Fruit fly (Drosophila melanogaster): ENCODE measurements around the gene D2hgdh.

DNA sequence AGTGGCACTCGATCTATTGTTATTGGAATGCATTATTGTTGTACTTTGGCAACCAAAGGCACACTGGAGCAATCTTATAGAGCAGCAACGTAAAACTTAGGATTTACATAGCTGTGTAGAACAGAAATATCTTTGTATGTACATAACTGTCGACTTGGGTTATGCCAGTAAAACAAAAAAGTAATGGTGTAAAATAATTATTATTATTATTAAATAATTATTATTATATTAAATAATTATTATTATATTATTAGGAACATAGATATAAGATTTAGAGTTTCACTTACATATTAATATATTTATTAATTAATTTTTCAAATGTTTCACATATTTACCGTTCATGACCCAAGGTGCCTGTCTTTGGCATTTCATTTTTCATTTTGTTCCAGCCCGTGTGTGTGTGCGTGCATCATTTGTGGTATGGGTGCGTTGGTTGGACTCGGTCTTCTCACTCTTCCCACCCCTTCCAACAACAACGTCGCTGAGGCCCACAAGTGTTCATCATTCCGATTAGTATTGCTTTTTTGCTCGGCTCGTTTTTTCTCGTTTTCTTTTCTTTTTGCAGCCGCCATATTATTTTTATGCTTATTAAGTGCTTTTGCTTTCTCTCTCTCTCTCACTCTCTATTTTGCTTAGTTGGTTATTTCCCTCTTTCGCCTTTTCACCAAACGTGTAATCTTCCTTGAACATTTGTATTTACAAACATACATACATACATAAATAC, 17.2 kb upstream of the D2hgdh start:
- TF ChIP-seq HLH4C (GFP tag; IDR thresholded peaks at IDR 0.05; ENCODE audit: partially characterized antibody) (no peak), ttk (GFP tag; IDR thresholded peaks at IDR 0.05) (peak; percentile 55), Scr (GFP tag; IDR thresholded peaks at IDR 0.05; ENCODE audit: partially characterized antibody) (0 out of 2 replicates have a peak, but pooled peaks have one; percentile 16), Hsf (GFP tag; optimal IDR thresholded peaks at IDR 0.05) (peak; percentile 80), CG14050 (GFP tag; IDR thresholded peaks at IDR 0.05) (peak; percentile 85), bcd (GFP tag; optimal IDR thresholded peaks at IDR 0.05) (peak; percentile 97), chm (GFP tag; IDR thresholded peaks at IDR 0.05) (peak; percentile 69; the same call in 1 of the 2 replicates), cg (GFP tag; optimal IDR thresholded peaks at IDR 0.05) (peak; percentile 77), CG34224 (GFP tag; IDR thresholded peaks at IDR 0.05; ENCODE audit: partially characterized antibody) (no peak), CG2199 (GFP tag; IDR thresholded peaks at IDR 0.05) (peak; percentile 79; the same call in 2 of the 3 replicates), Dip2 (GFP tag; IDR thresholded peaks at IDR 0.05) (no peak), CG17186 (GFP tag; optimal IDR thresholded peaks at IDR 0.05) (peak; percentile 50), PHDP (tag; optimal IDR thresholded peaks at IDR 0.05) (peak; percentile 96)
